Worm (Caenorhabditis elegans): Measurements from ENCODE around the gene fbxb-116.

DNA sequence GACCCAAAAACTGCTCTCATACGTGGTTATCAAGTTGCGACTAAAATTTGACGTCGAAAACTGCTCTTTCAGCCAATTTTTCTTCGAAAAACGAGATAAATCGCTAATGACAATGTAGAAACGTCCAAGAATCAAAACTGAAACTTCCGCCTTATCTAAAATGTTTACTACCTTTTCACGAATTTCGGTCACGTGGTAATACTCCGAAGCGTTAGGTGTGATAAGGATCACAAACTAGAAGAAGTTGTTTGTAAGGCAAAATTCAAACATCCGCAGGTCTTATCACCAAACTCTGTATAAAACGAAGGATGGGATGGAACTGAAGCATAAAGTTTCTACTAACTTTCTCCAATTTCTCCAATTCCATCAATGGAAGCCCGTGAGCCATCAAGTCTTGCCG, 3.2 kb upstream of the fbxb-116 start, which contains the start of gene sqst-3:
- TF ChIP-seq skn-1 (tag; optimal IDR thresholded peaks at IDR 0.05) (no peak), hpl-2 (GFP tag; optimal IDR thresholded peaks at IDR 0.05) (no peak), sup-37 (GFP tag; optimal IDR thresholded peaks at IDR 0.05) (no peak), ama-1 (optimal IDR thresholded peaks at IDR 0.05) (no peak), egl-27 (tag; optimal IDR thresholded peaks at IDR 0.05) (no peak), sptf-1 (tag; optimal IDR thresholded peaks at IDR 0.05) (no peak), nhr-28 (tag; optimal IDR thresholded peaks at IDR 0.05) (no peak)
